Worm (Caenorhabditis elegans): Measurements from ENCODE around the gene ZK402.2.

DNA sequence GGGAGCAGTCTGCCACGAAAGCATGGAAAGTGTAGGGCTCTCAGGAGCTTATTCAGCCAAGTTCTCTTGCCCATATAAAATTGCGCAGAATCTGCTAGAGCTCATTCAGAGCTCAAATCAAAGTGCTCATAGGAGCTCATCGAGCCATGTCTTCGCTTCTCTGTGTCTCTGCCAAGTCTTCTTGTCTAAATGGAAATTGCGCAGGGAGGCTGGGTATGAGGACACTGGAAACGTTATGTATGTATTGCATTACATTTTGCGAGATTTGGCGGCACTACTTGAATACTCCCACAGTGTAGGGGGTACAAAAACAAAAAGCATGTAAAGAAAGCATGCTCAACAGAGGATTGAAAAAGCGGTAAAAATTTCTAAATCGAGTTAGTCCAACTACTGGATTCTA is 33.6 kb downstream of the ZK402.2 start:
- no peak for TF ChIP-seq tab-1 (GFP tag; IDR thresholded peaks at IDR 0.05)
- TF ChIP-seq flt-1 (GFP tag; IDR thresholded peaks at IDR 0.05), result no peak
